Fruit fly (Drosophila melanogaster): ENCODE data around the gene CG6236.

The CG6236 gene

DNA sequence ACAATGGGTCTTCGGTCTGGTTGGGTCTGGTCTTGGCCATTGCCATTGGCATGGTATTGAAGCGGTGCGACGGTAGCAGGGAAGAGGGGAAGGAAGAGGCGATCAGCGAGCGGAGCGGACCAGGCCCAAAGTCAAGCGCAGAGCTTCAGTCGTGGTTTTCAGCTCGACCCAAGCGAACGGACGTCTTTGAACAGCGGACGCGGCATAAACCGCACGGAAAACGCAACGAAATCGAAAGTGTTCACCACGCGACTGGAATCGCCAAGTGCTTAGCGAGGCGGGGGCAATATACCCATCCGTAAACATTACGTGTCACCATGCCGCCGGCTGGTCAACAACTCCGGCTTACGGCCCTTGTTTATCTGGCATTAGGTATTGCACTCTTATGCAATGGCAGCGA is 11.7 kb downstream of the CG6236 start, which contains the start of gene CG14866:
Gene CG14866 (plus strand): TSS at position 146 of the 400 bp plus-strand sequence.
- TF ChIP-seq N (GFP tag; optimal IDR thresholded peaks at IDR 0.05): no peak
- no peak for TF ChIP-seq CG32264 (GFP tag; optimal IDR thresholded peaks at IDR 0.05)
- no peak for TF ChIP-seq Dfd (GFP tag; optimal IDR thresholded peaks at IDR 0.05)
- TF ChIP-seq tai (GFP tag; optimal IDR thresholded peaks at IDR 0.05): no peak

DNA sequence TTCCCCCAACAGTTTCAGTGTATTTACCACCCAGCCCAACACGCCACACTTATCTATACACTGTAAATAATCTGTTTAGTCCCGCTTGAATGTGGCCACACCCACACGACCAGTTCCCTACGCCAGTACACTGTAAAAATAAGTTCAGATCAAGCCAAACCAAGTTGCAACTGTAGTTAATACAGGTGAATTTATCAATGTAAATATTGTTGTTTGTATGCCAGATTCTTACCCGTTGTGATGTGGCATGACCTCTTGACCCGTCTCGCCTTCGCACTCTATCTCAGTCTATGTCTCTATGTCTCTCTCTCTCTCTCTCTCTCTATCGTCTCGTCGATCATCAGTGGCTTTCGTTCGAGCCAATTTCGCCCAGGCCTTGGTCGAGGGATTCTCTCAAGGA is 14.2 kb downstream of the CG6236 start:
- no peak for TF ChIP-seq OdsH (GFP tag; optimal IDR thresholded peaks at IDR 0.05)
- TF ChIP-seq woc (GFP tag; optimal IDR thresholded peaks at IDR 0.05): no peak
- no peak for TF ChIP-seq HLH106 (tag; optimal IDR thresholded peaks at IDR 0.05)
- no peak for TF ChIP-seq Dfd (GFP tag; optimal IDR thresholded peaks at IDR 0.05)
- TF ChIP-seq Sp1 (GFP tag; optimal IDR thresholded peaks at IDR 0.05): no peak
- no peak for TF ChIP-seq Hr78 (GFP tag; optimal IDR thresholded peaks at IDR 0.05)

DNA sequence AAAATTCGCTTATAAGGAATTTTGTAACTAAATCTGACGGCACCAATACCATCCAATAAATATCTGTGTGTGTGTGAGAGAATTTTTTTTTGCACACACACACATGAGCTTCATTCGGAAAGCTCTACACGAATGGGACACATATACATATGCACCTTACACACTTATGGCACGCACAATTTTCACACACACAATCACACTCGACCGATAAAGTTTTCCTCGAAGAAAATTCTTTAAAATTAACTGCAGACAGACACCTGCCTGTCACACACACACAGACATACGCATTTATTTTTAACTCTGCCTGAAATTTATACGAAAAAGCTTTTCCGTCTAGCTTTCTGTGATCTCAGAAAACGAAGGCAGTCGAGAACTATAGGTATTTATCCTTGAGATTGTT is 17.4 kb downstream of the CG6236 start:
- TF ChIP-seq dl (GFP tag; optimal IDR thresholded peaks at IDR 0.05; ENCODE audit: insufficient read depth in 1 of 2, partially characterized antibody in 2 of 2) (no peak), Hnf4 (GFP tag; optimal IDR thresholded peaks at IDR 0.05) (no peak), OdsH (GFP tag; optimal IDR thresholded peaks at IDR 0.05) (no peak), CG9705 (GFP tag; optimal IDR thresholded peaks at IDR 0.05) (no peak), tai (GFP tag; optimal IDR thresholded peaks at IDR 0.05) (no peak), ey (GFP tag; optimal IDR thresholded peaks at IDR 0.05) (no peak), CrebA (GFP tag; optimal IDR thresholded peaks at IDR 0.05; ENCODE audit: borderline replicate concordance) (no peak), fru (GFP tag; optimal IDR thresholded peaks at IDR 0.05) (no peak), N (GFP tag; optimal IDR thresholded peaks at IDR 0.05) (no peak), CG32264 (GFP tag; optimal IDR thresholded peaks at IDR 0.05) (no peak), h (GFP tag; optimal IDR thresholded peaks at IDR 0.05) (no peak), dsf (GFP tag; optimal IDR thresholded peaks at IDR 0.05; ENCODE audit: borderline replicate concordance) (no peak), brk (GFP tag; optimal IDR thresholded peaks at IDR 0.05) (no peak), Hr83 (GFP tag; optimal IDR thresholded peaks at IDR 0.05; ENCODE audit: poor library complexity, severe bottlenecking) (no peak), jim (GFP tag; optimal IDR thresholded peaks at IDR 0.05) (no peak)

DNA sequence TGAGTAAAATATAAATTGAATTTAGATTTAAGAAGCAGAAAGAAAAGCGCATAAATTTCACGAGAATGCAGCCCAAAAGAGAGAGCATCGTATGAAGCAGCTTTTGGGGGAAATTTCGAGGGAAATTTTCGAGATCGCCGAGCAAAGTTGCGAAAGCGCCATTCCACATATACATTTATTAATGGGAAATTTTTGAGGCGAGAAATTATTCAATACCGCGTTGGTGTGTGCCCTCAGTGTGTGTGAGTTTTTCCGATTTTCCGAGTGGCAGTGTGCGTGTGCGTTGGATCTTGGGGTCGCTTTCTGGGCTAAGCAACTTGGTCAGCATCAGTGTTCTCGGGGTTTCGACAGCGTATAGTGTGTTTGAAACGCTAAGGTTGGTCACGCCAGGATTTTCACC is 18.1 kb downstream of the CG6236 start, which contains the start of gene Tm2:
Gene Tm2 (plus strand): TSS at position 270 of the 400 bp plus-strand sequence.
- TF ChIP-seq Hr78 (GFP tag; optimal IDR thresholded peaks at IDR 0.05) (no peak), Jra (GFP tag; optimal IDR thresholded peaks at IDR 0.05) (no peak), Mio (GFP tag; optimal IDR thresholded peaks at IDR 0.05) (no peak), dsf (GFP tag; optimal IDR thresholded peaks at IDR 0.05; ENCODE audit: borderline replicate concordance) (no peak), sv (GFP tag; optimal IDR thresholded peaks at IDR 0.05) (no peak), CG32264 (GFP tag; optimal IDR thresholded peaks at IDR 0.05) (no peak)

DNA sequence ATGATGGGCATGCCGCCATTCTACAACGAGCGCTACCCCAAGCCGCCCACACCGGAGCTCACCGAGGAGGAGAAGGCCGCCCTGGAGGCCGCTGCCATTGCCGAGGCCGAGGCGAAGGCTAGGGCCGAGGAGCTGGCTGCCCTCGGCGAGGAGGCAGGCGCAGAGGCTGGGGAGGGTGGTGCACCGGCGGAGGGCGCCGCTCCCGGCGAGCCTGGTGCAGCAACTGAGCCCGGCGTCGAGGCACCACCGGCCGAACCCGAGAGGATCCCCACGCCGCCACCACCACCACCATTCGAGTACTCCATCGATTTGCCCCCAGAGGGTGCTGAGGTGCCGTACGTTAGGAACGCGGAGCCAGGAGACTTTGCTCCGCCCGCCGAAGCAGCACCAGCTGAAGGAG is 22.8 kb downstream of the CG6236 start:
- TF ChIP-seq jim (GFP tag; optimal IDR thresholded peaks at IDR 0.05) (no peak), Dif (GFP tag; optimal IDR thresholded peaks at IDR 0.05; ENCODE audit: partially characterized antibody) (no peak), OdsH (GFP tag; optimal IDR thresholded peaks at IDR 0.05) (no peak), Dfd (GFP tag; optimal IDR thresholded peaks at IDR 0.05) (peak; percentile 96), Vsx2 (GFP tag; optimal IDR thresholded peaks at IDR 0.05; ENCODE audit: partially characterized antibody) (no peak), pan (optimal IDR thresholded peaks at IDR 0.05) (no peak)

DNA sequence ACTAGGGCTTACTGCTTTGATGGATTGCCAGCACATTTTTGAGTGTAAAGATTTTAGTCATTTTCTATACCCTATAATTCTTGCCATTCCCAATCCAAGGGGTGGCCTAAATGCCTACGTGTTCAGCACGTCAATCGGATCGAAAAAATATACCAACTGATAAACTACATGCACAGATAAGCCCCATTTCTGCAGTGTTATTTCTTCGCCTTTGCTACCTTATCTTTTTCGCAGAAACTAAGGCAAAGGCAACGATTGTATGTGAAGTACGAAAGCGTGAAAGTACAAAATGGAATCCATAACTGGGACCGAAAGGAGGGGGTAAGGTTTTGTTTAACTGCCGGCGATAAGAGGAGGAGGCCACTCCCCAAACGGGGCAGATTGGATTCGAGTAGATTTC is 30.2 kb downstream of the CG6236 start:
- TF ChIP-seq Rel (GFP tag; optimal IDR thresholded peaks at IDR 0.05) (no peak), Rel (tag; optimal IDR thresholded peaks at IDR 0.05) (peak; percentile 59), h (GFP tag; optimal IDR thresholded peaks at IDR 0.05) (peak; percentile 45), dl (GFP tag; optimal IDR thresholded peaks at IDR 0.05; ENCODE audit: insufficient read depth in 1 of 2, partially characterized antibody in 2 of 2) (peak in 1 of 2 experiments; percentile 17), Mio (GFP tag; optimal IDR thresholded peaks at IDR 0.05) (no peak), psq (GFP tag; optimal IDR thresholded peaks at IDR 0.05) (peak; percentile 94), Hr83 (GFP tag; optimal IDR thresholded peaks at IDR 0.05; ENCODE audit: poor library complexity, severe bottlenecking) (peak; percentile 13), woc (GFP tag; optimal IDR thresholded peaks at IDR 0.05) (no peak), Sp1 (GFP tag; optimal IDR thresholded peaks at IDR 0.05) (no peak)
